Worm (Caenorhabditis elegans) whole organism, L4 larva: ENCODE results near the gene lido-1.

Experiments used
- D1046.2 ChIP-seq: fragments of 200-800 bp; sonication (Bioruptor generic); IDR thresholded peaks from 2 replicates; pipeline ENCODE4 v1.3.6; 2022; ENCODE audit warnings: missing genetic modification characterization, missing compliant biosample characterization
- F10B5.3 ChIP-seq: sonication (generic microtip); optimal IDR thresholded peaks from 2 replicates; lab custom pipeline; 2016; ENCODE audit warnings: mild to moderate bottlenecking, missing genetic modification characterization, missing compliant biosample characterization
- F37D6.2 ChIP-seq: sonication (generic microtip); optimal IDR thresholded peaks from 2 replicates; lab custom pipeline; 2016; ENCODE audit warnings: mild to moderate bottlenecking, missing genetic modification characterization, missing compliant biosample characterization
- R02D3.7 ChIP-seq: fragments of 150-350 bp; sonication (generic microtip); optimal IDR thresholded peaks from 3 replicates; lab custom pipeline; 2014; ENCODE audit warnings: missing biosample characterization, missing genetic modification characterization
- Y48G9A.11 ChIP-seq: fragments of 200-800 bp; sonication (Bioruptor generic); IDR thresholded peaks from 2 replicates; pipeline ENCODE4 v1.3.6; 2022; ENCODE audit warnings: missing genetic modification reagents, missing genetic modification characterization, missing compliant biosample characterization
- Y5F2A.4 ChIP-seq: fragments of 200-800 bp; sonication (Bioruptor generic); optimal IDR thresholded peaks from 2 replicates; lab custom pipeline; 2018; ENCODE audit warnings: mild to moderate bottlenecking, missing genetic modification characterization, missing compliant biosample characterization
- aha-1 ChIP-seq: fragments of 150-350 bp; peaks from one replicate; lab custom pipeline; 2014; ENCODE audit warnings: missing biosample characterization, missing genetic modification characterization
- ama-1 ChIP-seq: fragments of 150-350 bp; optimal IDR thresholded peaks from 2 replicates; lab custom pipeline; 2014; ENCODE audit warnings: inconsistent platforms, mixed read lengths
- ceh-20 ChIP-seq: fragments of 200-800 bp; sonication (Bioruptor generic); IDR thresholded peaks from 2 replicates; pipeline ENCODE4 v1.3.6; 2022; ENCODE audit warnings: missing genetic modification reagents, missing genetic modification characterization, missing compliant biosample characterization
- ceh-28 ChIP-seq: fragments of 150-350 bp; optimal IDR thresholded peaks from 2 replicates; lab custom pipeline; 2014; ENCODE audit warnings: missing biosample characterization, missing genetic modification reagents, missing genetic modification characterization
- ceh-32 ChIP-seq: sonication (generic microtip); optimal IDR thresholded peaks from 2 replicates; lab custom pipeline; 2016; ENCODE audit warnings: mild to moderate bottlenecking, missing genetic modification characterization, missing compliant biosample characterization; ENCODE audit not compliant: poor library complexity
- ces-1 ChIP-seq: fragments of 150-350 bp; sonication (generic microtip); optimal IDR thresholded peaks from 4 replicates; lab custom pipeline; 2014; ENCODE audit warnings: missing biosample characterization, missing genetic modification reagents, missing genetic modification characterization
- ctbp-1 ChIP-seq: fragments of 200-800 bp; sonication (Bioruptor generic); IDR thresholded peaks from 2 replicates; pipeline ENCODE4 v1.3.6; 2022; ENCODE audit warnings: missing genetic modification reagents, missing genetic modification characterization, missing compliant biosample characterization
- daf-12 ChIP-seq: fragments of 150-350 bp; optimal IDR thresholded peaks from 2 replicates; lab custom pipeline; 2014; ENCODE audit warnings: missing biosample characterization, missing genetic modification reagents, missing genetic modification characterization
- daf-16 ChIP-seq, 3 experiments: sonication (generic microtip); optimal IDR thresholded peaks; 2 replicates each; lab custom pipeline; 2016 to 2017; ENCODE audit warnings: missing genetic modification characterization in 3 of 3, missing genetic modification reagents in 3 of 3, mild to moderate bottlenecking in 2 of 3, missing compliant biosample characterization in 2 of 3, missing biosample characterization in 1 of 3, moderate library complexity in 1 of 3
- daf-19 ChIP-seq: fragments of 200-800 bp; sonication (Bioruptor generic); conservative IDR thresholded peaks from 2 replicates; pipeline ENCODE4 v1.3.6; 2022; ENCODE audit warnings: missing genetic modification characterization, missing compliant biosample characterization
- dmd-6 ChIP-seq: fragments of 200-800 bp; sonication (Bioruptor generic); IDR thresholded peaks from 2 replicates; pipeline ENCODE4 v1.3.6; 2022; ENCODE audit warnings: missing genetic modification reagents, missing genetic modification characterization, missing compliant biosample characterization
- dve-1 ChIP-seq: sonication (generic microtip); optimal IDR thresholded peaks from 2 replicates; lab custom pipeline; 2017; ENCODE audit warnings: antibody characterized with exemption, mild to moderate bottlenecking, missing genetic modification characterization, missing compliant biosample characterization; ENCODE audit not compliant: insufficient read depth
- fkh-10 ChIP-seq: fragments of 150-350 bp; optimal IDR thresholded peaks from 2 replicates; lab custom pipeline; 2014; ENCODE audit warnings: missing biosample characterization, missing genetic modification reagents, missing genetic modification characterization
- gei-8 ChIP-seq: fragments of 200-800 bp; sonication (Bioruptor generic); optimal IDR thresholded peaks from 2 replicates; lab custom pipeline; 2018; ENCODE audit warnings: mild to moderate bottlenecking, missing genetic modification characterization, missing compliant biosample characterization
- hif-1 ChIP-seq, 2 experiments: sonication (generic microtip); optimal IDR thresholded peaks; 2 replicates each; lab custom pipeline; 2016 to 2017; ENCODE audit warnings: missing compliant biosample characterization in 2 of 2, missing genetic modification characterization in 2 of 2, missing genetic modification reagents in 2 of 2, missing genotype in 2 of 2, mild to moderate bottlenecking in 1 of 2
- hlh-11 ChIP-seq: fragments of 200-800 bp; sonication (Bioruptor generic); optimal IDR thresholded peaks from 2 replicates; lab custom pipeline; 2018; ENCODE audit warnings: mild to moderate bottlenecking, missing genetic modification characterization, missing compliant biosample characterization
- jun-1 ChIP-seq: fragments of 150-350 bp; optimal IDR thresholded peaks from 2 replicates; lab custom pipeline; 2014; ENCODE audit warnings: missing biosample characterization, missing genetic modification reagents, missing genetic modification characterization
- lin-13 ChIP-seq: fragments of 150-350 bp; optimal IDR thresholded peaks from 2 replicates; lab custom pipeline; 2014; ENCODE audit warnings: missing biosample characterization, missing genetic modification reagents, missing genetic modification characterization
- lin-38 ChIP-seq: fragments of 200-800 bp; sonication (Bioruptor generic); IDR thresholded peaks from 2 replicates; pipeline ENCODE4 v1.3.6; 2022; ENCODE audit warnings: missing genetic modification reagents, missing genetic modification characterization, missing compliant biosample characterization
- lin-39 ChIP-seq: fragments of 150-350 bp; optimal IDR thresholded peaks from 2 replicates; lab custom pipeline; 2014; ENCODE audit warnings: missing biosample characterization, missing genetic modification reagents, missing genetic modification characterization
- lsy-2 ChIP-seq, 2 experiments: fragments of 150-350 bp in 1 of 2; sonication (generic microtip) in 1 of 2; optimal IDR thresholded peaks; 2 replicates each; lab custom pipeline; 2014 to 2017; ENCODE audit warnings: missing biosample characterization in 2 of 2, missing genetic modification characterization in 2 of 2
- mdl-1 ChIP-seq, 2 experiments: fragments of 150-350 bp in 1 of 2; sonication (generic microtip) in 1 of 2; optimal IDR thresholded peaks; 2 replicates each; lab custom pipeline; 2014 to 2017; ENCODE audit warnings: missing biosample characterization in 2 of 2, missing genetic modification characterization in 2 of 2
- mep-1 ChIP-seq: fragments of 150-350 bp; sonication (generic microtip); optimal IDR thresholded peaks from 3 replicates; lab custom pipeline; 2014; ENCODE audit warnings: missing biosample characterization, missing genetic modification characterization
- mes-2 ChIP-seq: sonication (generic microtip); optimal IDR thresholded peaks from 2 replicates; lab custom pipeline; 2016; ENCODE audit warnings: missing genotype, mild to moderate bottlenecking, missing genetic modification characterization, missing compliant biosample characterization; ENCODE audit not compliant: poor library complexity, severe bottlenecking
- mxl-3 ChIP-seq: fragments of 200-800 bp; sonication (Bioruptor generic); optimal IDR thresholded peaks from 2 replicates; lab custom pipeline; 2018; ENCODE audit warnings: mild to moderate bottlenecking, missing genetic modification characterization, missing compliant biosample characterization
- nhr-102 ChIP-seq: sonication (generic microtip); optimal IDR thresholded peaks from 2 replicates; lab custom pipeline; 2016; ENCODE audit warnings: mild to moderate bottlenecking, missing genetic modification characterization, moderate library complexity, missing compliant biosample characterization
- nhr-237 ChIP-seq: sonication (generic microtip); optimal IDR thresholded peaks from 2 replicates; lab custom pipeline; 2017; ENCODE audit warnings: missing biosample characterization, missing genetic modification characterization
- nhr-25 ChIP-seq: sonication (generic microtip); optimal IDR thresholded peaks from 2 replicates; lab custom pipeline; 2017; ENCODE audit warnings: missing genetic modification characterization, mild to moderate bottlenecking, missing compliant biosample characterization, antibody characterized with exemption, moderate library complexity, borderline replicate concordance; ENCODE audit not compliant: insufficient read depth
- nhr-42 ChIP-seq: fragments of 200-800 bp; sonication (Bioruptor generic); IDR thresholded peaks from 2 replicates; pipeline ENCODE4 v1.3.6; 2022; ENCODE audit warnings: missing genetic modification characterization, missing compliant biosample characterization
- nhr-48 ChIP-seq: sonication (generic microtip); optimal IDR thresholded peaks from 2 replicates; lab custom pipeline; 2016; ENCODE audit warnings: mild to moderate bottlenecking, missing genetic modification characterization, missing compliant biosample characterization
- nhr-6 ChIP-seq: fragments of 150-350 bp; optimal IDR thresholded peaks from 2 replicates; lab custom pipeline; 2014; ENCODE audit warnings: missing biosample characterization, missing genetic modification characterization
- nhr-76 ChIP-seq: fragments of 150-350 bp; optimal IDR thresholded peaks from 2 replicates; lab custom pipeline; 2014; ENCODE audit warnings: missing biosample characterization, missing genetic modification characterization
- pha-4 ChIP-seq, 2 experiments: fragments of 150-350 bp in 1 of 2; fragments of 200-800 bp in 1 of 2; sonication (Bioruptor generic) in 1 of 2; IDR thresholded peaks in 1 of 2; optimal IDR thresholded peaks in 1 of 2; 2 replicates each; pipeline versions ENCODE4 v1.3.6 to Lab custom; 2014 to 2022; ENCODE audit warnings: missing genetic modification characterization in 2 of 2, missing genetic modification reagents in 2 of 2, missing biosample characterization in 1 of 2, missing compliant biosample characterization in 1 of 2
- pqm-1 ChIP-seq: sonication (generic microtip); optimal IDR thresholded peaks from 2 replicates; lab custom pipeline; 2017; ENCODE audit warnings: missing biosample characterization, missing genetic modification characterization
- rbr-2 ChIP-seq: sonication (generic microtip); optimal IDR thresholded peaks from 2 replicates; lab custom pipeline; 2016; ENCODE audit warnings: missing genotype, missing genetic modification characterization, missing compliant biosample characterization
- spr-1 ChIP-seq: sonication (generic microtip); optimal IDR thresholded peaks from 2 replicates; lab custom pipeline; 2016; ENCODE audit warnings: mild to moderate bottlenecking, missing genetic modification characterization, missing compliant biosample characterization
- unc-39 ChIP-seq: sonication (generic microtip); optimal IDR thresholded peaks from 2 replicates; lab custom pipeline; 2017; ENCODE audit warnings: missing biosample characterization, missing genetic modification characterization
- unc-62 ChIP-seq, 3 experiments: fragments of 150-350 bp in 1 of 3; sonication (generic microtip); optimal IDR thresholded peaks in 2 of 3; peaks in 1 of 3; 1 replicate in 1 of 3; 2 replicates in 2 of 3; lab custom pipeline; 2014 to 2017; ENCODE audit warnings: missing biosample characterization in 3 of 3, missing genetic modification characterization in 3 of 3, missing genetic modification reagents in 3 of 3, missing genotype in 1 of 3
- vab-7 ChIP-seq: fragments of 200-800 bp; sonication (Bioruptor generic); IDR thresholded peaks from 2 replicates; pipeline ENCODE4 v1.3.6; 2022; ENCODE audit warnings: missing genetic modification reagents, missing genetic modification characterization, missing compliant biosample characterization
- zfp-3 ChIP-seq: fragments of 200-800 bp; sonication (Bioruptor generic); conservative IDR thresholded peaks from 2 replicates; pipeline ENCODE4 v1.3.6; 2022; ENCODE audit warnings: missing genetic modification reagents, missing genetic modification characterization, missing compliant biosample characterization
- zip-11 ChIP-seq: fragments of 200-800 bp; sonication (Bioruptor generic); IDR thresholded peaks from 2 replicates; pipeline ENCODE4 v1.3.6; 2022; ENCODE audit warnings: missing genetic modification characterization, missing compliant biosample characterization
- zip-2 ChIP-seq: fragments of 150-350 bp; optimal IDR thresholded peaks from 2 replicates; lab custom pipeline; 2014; ENCODE audit warnings: missing biosample characterization, missing genetic modification characterization
- ztf-7 ChIP-seq: fragments of 150-350 bp; optimal IDR thresholded peaks from 2 replicates; lab custom pipeline; 2014; ENCODE audit warnings: missing biosample characterization, missing genetic modification characterization

lido-1 gene

ce11 chrX:17138060-17138557 lies 41.8 kb upstream of the lido-1 start, which contains the start of gene cnp-3:
Gene cnp-3 (minus strand): TSS chrX:17138110.
- TF ChIP-seq F37D6.2 (tag; lab: Kevin White, UChicago) (no peak), nhr-76 (tag; lab: Kevin White, UChicago) (no peak), spr-1 (no peak), unc-39 (no peak), R02D3.7 (tag; lab: Kevin White, UChicago) (no peak), vab-7 (GFP tag; lab: Robert Waterston, UW) (no peak), Y5F2A.4 (GFP tag; lab: Kevin White, UChicago) (no peak), lin-38 (no peak), mep-1 (tag; lab: Kevin White, UChicago) (peak; percentile 32), mxl-3 (GFP tag; lab: Kevin White, UChicago) (peak; percentile 68), ama-1 (lab: Kevin White, UChicago) (no peak), hif-1 (tag; optimal IDR thresholded peaks at IDR 0.05; lab: Kevin White, UChicago) (peak in 1 of 2 experiments; percentile 18), fkh-10 (GFP tag; lab: Kevin White, UChicago) (no peak), zfp-3 (GFP tag; lab: Robert Waterston, UW) (no peak), nhr-102 (tag; lab: Kevin White, UChicago) (peak; percentile 11), unc-62 (GFP tag; optimal IDR thresholded peaks at IDR 0.05 in 1 of 2; lab: Kevin White, UChicago) (peak in 1 of 2 experiments; percentile 61), unc-62 (tag; optimal IDR thresholded peaks at IDR 0.05; lab: Kevin White, UChicago) (no peak), mdl-1 (tag; optimal IDR thresholded peaks at IDR 0.05; lab: Kevin White, UChicago) (peak in 1 of 2 experiments; percentile 23), nhr-25 (no peak), nhr-48 (tag; lab: Kevin White, UChicago) (peak; percentile 5), nhr-6 (tag; lab: Kevin White, UChicago) (peak; percentile 16), ceh-32 (no peak), daf-19 (no peak), ctbp-1 (no peak), D1046.2 (GFP tag; lab: Robert Waterston, UW) (no peak), dve-1 (tag; lab: Kevin White, UChicago) (peak; percentile 60), ceh-20 (no peak), F10B5.3 (tag; lab: Kevin White, UChicago) (no peak), pqm-1 (tag; lab: Kevin White, UChicago) (peak; percentile 2), daf-12 (tag; lab: Kevin White, UChicago) (no peak), zip-2 (tag; lab: Kevin White, UChicago) (no peak), lin-13 (GFP tag; lab: Kevin White, UChicago) (peak; percentile 20), ceh-28 (tag; lab: Kevin White, UChicago) (no peak), daf-16 (GFP tag; optimal IDR thresholded peaks at IDR 0.05; lab: Kevin White, UChicago) (no peak), daf-16 (tag; optimal IDR thresholded peaks at IDR 0.05; lab: Kevin White, UChicago) (peak; percentile 47), lsy-2 (tag; optimal IDR thresholded peaks at IDR 0.05; lab: Kevin White, UChicago) (peak in 1 of 2 experiments; percentile 40), gei-8 (no peak), mes-2 (tag; lab: Kevin White, UChicago) (no peak), jun-1 (tag; lab: Kevin White, UChicago) (no peak), ces-1 (no peak), nhr-237 (tag; lab: Kevin White, UChicago) (no peak), rbr-2 (tag; lab: Kevin White, UChicago) (no peak), dmd-6 (peak; percentile 45), Y48G9A.11 (no peak), lin-39 (tag; lab: Kevin White, UChicago) (no peak), aha-1 (tag; lab: Kevin White, UChicago) (peak; percentile 31), nhr-42 (GFP tag; lab: Robert Waterston, UW) (no peak), ztf-7 (tag; lab: Kevin White, UChicago) (no peak), pha-4 (GFP tag; IDR thresholded peaks at IDR 0.05; lab: Robert Waterston, UW) (no peak), pha-4 (tag; optimal IDR thresholded peaks at IDR 0.05; lab: Kevin White, UChicago) (no peak), zip-11 (GFP tag; lab: Robert Waterston, UW) (no peak), hlh-11 (tag; lab: Kevin White, UChicago) (peak; percentile 81)
